Worm (Caenorhabditis elegans): Measurements from ENCODE around the gene Y97E10AL.1.

- TF ChIP-seq ztf-29 (GFP tag; IDR thresholded peaks at IDR 0.05) (no peak), ztf-23 (GFP tag; IDR thresholded peaks at IDR 0.05) (no peak), flt-1 (GFP tag; IDR thresholded peaks at IDR 0.05) (no peak), tab-1 (GFP tag; IDR thresholded peaks at IDR 0.05) (no peak), klf-2 (GFP tag; conservative IDR thresholded peaks at IDR 0.05) (no peak), cog-1 (tag; optimal IDR thresholded peaks at IDR 0.05) (no peak)
These were observed 27.1 kb upstream of the Y97E10AL.1 start, which contains the start of the genes clec-217 and F26D11.2 for ce11 chrV:7958740-7959320.

Data from whole organism, midembryonic.